Fruit fly (Drosophila melanogaster) whole organism, embryonic: ENCODE results near the gene Syx18.

Source experiments
- B-H2 ChIP-seq: fragments of 200-800 bp; sonication (Bioruptor generic); optimal IDR thresholded peaks from 2 replicates; lab custom pipeline; 2018; ENCODE audit warnings: missing biosample characterization, mild to moderate bottlenecking, missing genetic modification characterization
- BtbVII ChIP-seq: fragments of 200-800 bp; sonication (Bioruptor generic); optimal IDR thresholded peaks from 3 replicates; lab custom pipeline; 2017; ENCODE audit warnings: missing biosample characterization, mild to moderate bottlenecking, missing genetic modification characterization
- CG10431 ChIP-seq: fragments of 200-800 bp; sonication (Bioruptor generic); optimal IDR thresholded peaks from 3 replicates; lab custom pipeline; 2018; ENCODE audit warnings: missing biosample characterization, mild to moderate bottlenecking, missing genetic modification characterization
- CG11504 ChIP-seq: fragments of 200-800 bp; sonication (Bioruptor generic); optimal IDR thresholded peaks from 3 replicates; lab custom pipeline; 2019; ENCODE audit warnings: missing biosample characterization, mild to moderate bottlenecking, missing genetic modification characterization, moderate library complexity
- CG12236 ChIP-seq: fragments of 200-800 bp; sonication (Bioruptor generic); optimal IDR thresholded peaks from 2 replicates; lab custom pipeline; 2016; ENCODE audit warnings: missing biosample characterization, missing genetic modification characterization
- CG13624 ChIP-seq: fragments of 200-800 bp; sonication (Bioruptor generic); optimal IDR thresholded peaks from 2 replicates; lab custom pipeline; 2016; ENCODE audit warnings: missing biosample characterization, missing genetic modification characterization
- CG14667 ChIP-seq: fragments of 200-800 bp; sonication (Bioruptor generic); IDR thresholded peaks from 2 replicates; pipeline ENCODE4 v1.3.6; 2022; ENCODE audit warnings: missing biosample characterization, missing genetic modification characterization
- CG14710 ChIP-seq: fragments of 200-800 bp; sonication (Bioruptor generic); optimal IDR thresholded peaks from 3 replicates; lab custom pipeline; 2019; ENCODE audit warnings: missing biosample characterization, mild to moderate bottlenecking, missing genetic modification characterization, moderate library complexity
- CG1603 ChIP-seq: fragments of 200-800 bp; sonication (Bioruptor generic); optimal IDR thresholded peaks from 2 replicates; lab custom pipeline; 2019; ENCODE audit warnings: missing biosample characterization, mild to moderate bottlenecking, missing genetic modification characterization, moderate library complexity
- CG17359 ChIP-seq: fragments of 200-800 bp; sonication (Bioruptor generic); optimal IDR thresholded peaks from 3 replicates; lab custom pipeline; 2018; ENCODE audit warnings: missing biosample characterization, mild to moderate bottlenecking, missing genetic modification characterization, moderate library complexity
- CG18476 ChIP-seq: fragments of 200-800 bp; sonication (Bioruptor generic); optimal IDR thresholded peaks from 2 replicates; lab custom pipeline; 2016; ENCODE audit warnings: missing biosample characterization, mild to moderate bottlenecking, missing genetic modification characterization
- CG18599 ChIP-seq: fragments of 200-800 bp; sonication (Bioruptor generic); optimal IDR thresholded peaks from 3 replicates; lab custom pipeline; 2017; ENCODE audit warnings: missing biosample characterization, missing genetic modification characterization, mild to moderate bottlenecking, moderate library complexity, missing genetic modification reagents
- CG18764 ChIP-seq: fragments of 200-800 bp; sonication (Bioruptor generic); optimal IDR thresholded peaks from 3 replicates; lab custom pipeline; 2016; ENCODE audit warnings: missing biosample characterization, missing genetic modification characterization
- CG2712 ChIP-seq: fragments of 200-800 bp; optimal IDR thresholded peaks from 3 replicates; lab custom pipeline; 2019; ENCODE audit warnings: missing biosample characterization, mild to moderate bottlenecking, missing genetic modification characterization, moderate library complexity
- CG3163 ChIP-seq: fragments of 200-800 bp; sonication (Bioruptor generic); optimal IDR thresholded peaks from 3 replicates; lab custom pipeline; 2016; ENCODE audit warnings: missing biosample characterization, missing genetic modification characterization
- CG32532 ChIP-seq: fragments of 200-800 bp; sonication (Bioruptor generic); IDR thresholded peaks from 2 replicates; pipeline ENCODE4 v1.3.6; 2022; ENCODE audit warnings: missing biosample characterization, missing genetic modification characterization
- CG32772 ChIP-seq: fragments of 200-800 bp; sonication (Bioruptor generic); IDR thresholded peaks from 2 replicates; pipeline ENCODE4 v1.3.6; 2022; ENCODE audit warnings: missing biosample characterization, missing genetic modification characterization
- CG34376 ChIP-seq: fragments of 200-800 bp; sonication (Bioruptor generic); optimal IDR thresholded peaks from 2 replicates; lab custom pipeline; 2018; ENCODE audit warnings: missing biosample characterization, mild to moderate bottlenecking, missing genetic modification characterization
- CG6813 ChIP-seq: fragments of 200-800 bp; sonication (Bioruptor generic); optimal IDR thresholded peaks from 2 replicates; lab custom pipeline; 2017; ENCODE audit warnings: missing biosample characterization, missing genetic modification characterization, mild to moderate bottlenecking, moderate library complexity, missing genetic modification reagents
- CG7357 ChIP-seq: fragments of 200-800 bp; sonication (Bioruptor generic); IDR thresholded peaks from 3 replicates; pipeline ENCODE4 v1.3.6; 2022; ENCODE audit warnings: missing biosample characterization, missing genetic modification characterization
- CG9215 ChIP-seq: fragments of 200-800 bp; sonication (Bioruptor generic); IDR thresholded peaks from 2 replicates; pipeline ENCODE4 v1.3.6; 2022; ENCODE audit warnings: missing biosample characterization, missing genetic modification characterization
- CTCF ChIP-seq: fragments of 200-800 bp; sonication (Bioruptor generic); optimal IDR thresholded peaks from 2 replicates; lab custom pipeline; 2017; ENCODE audit warnings: missing biosample characterization, mild to moderate bottlenecking, missing genetic modification characterization, moderate library complexity
- CkIIα-i1 ChIP-seq: fragments of 200-800 bp; sonication (Bioruptor generic); IDR thresholded peaks from 2 replicates; pipeline ENCODE4 v1.3.6; 2022; ENCODE audit warnings: missing biosample characterization, missing genetic modification characterization
- D19B ChIP-seq: fragments of 200-800 bp; sonication (Bioruptor generic); optimal IDR thresholded peaks from 2 replicates; lab custom pipeline; 2017; ENCODE audit warnings: missing biosample characterization, mild to moderate bottlenecking, missing genetic modification characterization
- Deaf1 ChIP-seq: fragments of 200-800 bp; optimal IDR thresholded peaks from 3 replicates; lab custom pipeline; 2019; ENCODE audit warnings: missing biosample characterization, mild to moderate bottlenecking, missing genetic modification characterization, moderate library complexity
- Doc3 ChIP-seq: fragments of 200-800 bp; sonication (Bioruptor generic); IDR thresholded peaks from 3 replicates; pipeline ENCODE4 v1.3.6; 2022; ENCODE audit warnings: missing biosample characterization, missing genetic modification characterization; ENCODE audit not compliant: partially characterized antibody
- ERR ChIP-seq: fragments of 200-800 bp; sonication (Bioruptor generic); optimal IDR thresholded peaks from 2 replicates; lab custom pipeline; 2016; ENCODE audit warnings: missing biosample characterization, missing genetic modification characterization
- Ets65A ChIP-seq: fragments of 200-800 bp; sonication (Bioruptor generic); peaks from one replicate; lab custom pipeline; 2016; ENCODE audit warnings: missing biosample characterization, missing genetic modification characterization
- Mad ChIP-seq: fragments of 200-800 bp; sonication (Bioruptor generic); optimal IDR thresholded peaks from 2 replicates; lab custom pipeline; 2016; ENCODE audit warnings: missing biosample characterization, missing genetic modification characterization
- Nf-YA ChIP-seq: fragments of 200-800 bp; sonication (Bioruptor generic); IDR thresholded peaks from 2 replicates; pipeline ENCODE4 v1.3.6; 2022; ENCODE audit warnings: missing biosample characterization, missing genetic modification characterization
- Spps ChIP-seq: fragments of 200-800 bp; sonication (Bioruptor generic); optimal IDR thresholded peaks from 2 replicates; lab custom pipeline; 2018; ENCODE audit warnings: missing biosample characterization, mild to moderate bottlenecking, missing genetic modification characterization
- Xbp1 ChIP-seq: fragments of 200-800 bp; sonication (Bioruptor generic); optimal IDR thresholded peaks from 3 replicates; lab custom pipeline; 2016; ENCODE audit warnings: missing biosample characterization, mild to moderate bottlenecking, missing genetic modification characterization
- ac ChIP-seq: fragments of 200-800 bp; sonication (Bioruptor generic); optimal IDR thresholded peaks from 3 replicates; lab custom pipeline; 2017; ENCODE audit warnings: missing biosample characterization, mild to moderate bottlenecking, missing genetic modification characterization
- cad ChIP-seq: fragments of >200 bp; optimal IDR thresholded peaks from 2 replicates; lab custom pipeline; 2017; ENCODE audit warnings: missing biosample characterization, missing genetic modification characterization
- hbn ChIP-seq: fragments of 200-800 bp; sonication (Bioruptor generic); IDR thresholded peaks from 2 replicates; pipeline ENCODE4 v1.3.6; 2022; ENCODE audit warnings: missing biosample characterization, missing genetic modification characterization; ENCODE audit not compliant: partially characterized antibody
- jumu ChIP-seq: fragments of 200-800 bp; sonication (Bioruptor generic); optimal IDR thresholded peaks from 3 replicates; lab custom pipeline; 2016; ENCODE audit warnings: missing biosample characterization, missing genetic modification characterization
- ken ChIP-seq: fragments of 200-800 bp; sonication (Bioruptor generic); IDR thresholded peaks from 3 replicates; pipeline ENCODE4 v1.3.6; 2022; ENCODE audit warnings: missing biosample characterization, missing genetic modification characterization
- lov ChIP-seq, 2 experiments: fragments of 200-800 bp in 1 of 2; fragments of >200 bp in 1 of 2; sonication (Bioruptor generic) in 1 of 2; IDR thresholded peaks in 1 of 2; optimal IDR thresholded peaks in 1 of 2; 2 replicates in 1 of 2; 3 replicates in 1 of 2; pipeline versions ENCODE4 v1.3.6 to Lab custom; 2017 to 2022; ENCODE audit warnings: missing biosample characterization in 1 of 2, missing genetic modification characterization in 1 of 2
- maf-S ChIP-seq: fragments of 200-800 bp; sonication (Bioruptor generic); optimal IDR thresholded peaks from 2 replicates; lab custom pipeline; 2016; ENCODE audit warnings: missing biosample characterization, missing genetic modification characterization
- mam ChIP-seq: fragments of 200-800 bp; sonication (Bioruptor generic); optimal IDR thresholded peaks from 3 replicates; lab custom pipeline; 2016; ENCODE audit warnings: missing biosample characterization, missing genetic modification characterization
- phol ChIP-seq: fragments of 200-800 bp; sonication (Bioruptor generic); optimal IDR thresholded peaks from 3 replicates; lab custom pipeline; 2018; ENCODE audit warnings: missing biosample characterization, mild to moderate bottlenecking, missing genetic modification characterization, moderate library complexity
- prd ChIP-seq, 3 experiments: fragments of >200 bp in 2 of 3; fragments of 200-800 bp in 1 of 3; sonication (Bioruptor generic) in 1 of 3; optimal IDR thresholded peaks in 2 of 3; IDR thresholded peaks in 1 of 3; 2 replicates in 2 of 3; 3 replicates in 1 of 3; pipeline versions ENCODE4 v1.3.6 to Lab custom; 2017 to 2022; ENCODE audit warnings: missing biosample characterization in 1 of 3, missing genetic modification characterization in 1 of 3
- pros ChIP-seq: fragments of 200-800 bp; sonication (Bioruptor generic); optimal IDR thresholded peaks from 3 replicates; lab custom pipeline; 2019; ENCODE audit warnings: missing biosample characterization, mild to moderate bottlenecking, missing genetic modification characterization, moderate library complexity
- ranshi ChIP-seq: fragments of 200-800 bp; sonication (Bioruptor generic); IDR thresholded peaks from 2 replicates; pipeline ENCODE4 v1.3.6; 2022; ENCODE audit warnings: missing biosample characterization, missing genetic modification characterization
- tll ChIP-seq, 2 experiments: fragments of 200-800 bp in 1 of 2; fragments of >200 bp in 1 of 2; sonication (Bioruptor generic) in 1 of 2; optimal IDR thresholded peaks; 2 replicates each; lab custom pipeline; 2017 to 2019; ENCODE audit warnings: missing biosample characterization in 2 of 2, missing genetic modification characterization in 2 of 2, mild to moderate bottlenecking in 1 of 2, moderate library complexity in 1 of 2
- trem ChIP-seq: fragments of 200-800 bp; optimal IDR thresholded peaks from 3 replicates; lab custom pipeline; 2019; ENCODE audit warnings: missing biosample characterization, mild to moderate bottlenecking, missing genetic modification characterization, moderate library complexity
- vnd ChIP-seq: fragments of 200-800 bp; sonication (Bioruptor generic); IDR thresholded peaks from 3 replicates; pipeline ENCODE4 v1.3.6; 2022; ENCODE audit warnings: missing biosample characterization, missing genetic modification characterization; ENCODE audit not compliant: partially characterized antibody
- vvl ChIP-seq: fragments of 200-800 bp; sonication (Bioruptor generic); IDR thresholded peaks from 2 replicates; pipeline ENCODE4 v1.3.6; 2022; ENCODE audit warnings: missing biosample characterization, missing genetic modification characterization
- yki ChIP-seq: fragments of >200 bp; optimal IDR thresholded peaks from 3 replicates; lab custom pipeline; 2018
- zen ChIP-seq: fragments of 200-800 bp; sonication (Bioruptor generic); optimal IDR thresholded peaks from 3 replicates; lab custom pipeline; 2018; ENCODE audit warnings: missing biosample characterization, mild to moderate bottlenecking, missing genetic modification characterization, moderate library complexity
- zfh2 ChIP-seq: fragments of 200-800 bp; sonication (Bioruptor generic); optimal IDR thresholded peaks from 2 replicates; lab custom pipeline; 2016; ENCODE audit warnings: missing biosample characterization, missing genetic modification characterization

The Syx18 gene

dm6 chr3R:24586453-24586886, 38.9 kb downstream of the Syx18 start (continued):
- TF ChIP-seq CG34376 (peak; percentile 79), Ets65A (GFP tag; lab: Kevin White, UChicago) (peak; percentile 22), trem (tag; lab: Kevin White, UChicago) (peak; percentile 41), CG18599 (GFP tag; lab: Kevin White, UChicago) (peak; percentile 70), Doc3 (no peak), zen (tag; lab: Kevin White, UChicago) (peak; percentile 0), vnd (GFP tag; lab: Robert Waterston, UW) (no peak), CTCF (GFP tag; lab: Kevin White, UChicago) (peak; percentile 76), CG32772 (no peak), CG14667 (GFP tag; lab: Robert Waterston, UW) (no peak), CG9215 (GFP tag; lab: Robert Waterston, UW) (no peak), ac (GFP tag; lab: Kevin White, UChicago) (no peak), ken (no peak), maf-S (GFP tag; lab: Kevin White, UChicago) (no peak), prd (optimal IDR thresholded peaks at IDR 0.05; lab: Kevin White, UChicago) (no peak), prd (GFP tag; IDR thresholded peaks at IDR 0.05; lab: Robert Waterston, UW) (no peak), pros (GFP tag; lab: Kevin White, UChicago) (peak; percentile 94), CG18476 (GFP tag; lab: Kevin White, UChicago) (no peak), CG10431 (GFP tag; lab: Kevin White, UChicago) (no peak), mam (GFP tag; lab: Kevin White, UChicago) (peak; percentile 3), Nf-YA (GFP tag; lab: Robert Waterston, UW) (no peak), cad (GFP tag; lab: Kevin White, UChicago) (no peak), tll (GFP tag; optimal IDR thresholded peaks at IDR 0.05; lab: Kevin White, UChicago) (peak in 1 of 2 experiments; percentile 31), CG12236 (GFP tag; lab: Kevin White, UChicago) (no peak), CG32532 (no peak), CG18764 (GFP tag; lab: Kevin White, UChicago) (no peak), CG11504 (tag; lab: Kevin White, UChicago) (peak; percentile 30), ranshi (GFP tag; lab: Robert Waterston, UW) (no peak), CG17359 (tag; lab: Kevin White, UChicago) (no peak), yki (lab: Kevin White, UChicago) (no peak), ERR (GFP tag; lab: Kevin White, UChicago) (peak; percentile 24), Spps (tag; lab: Kevin White, UChicago) (no peak), CG2712 (tag; lab: Kevin White, UChicago) (peak; percentile 32), hbn (no peak), CG14710 (tag; lab: Kevin White, UChicago) (peak; percentile 31), lov (optimal IDR thresholded peaks at IDR 0.05; lab: Kevin White, UChicago) (no peak), lov (GFP tag; IDR thresholded peaks at IDR 0.05; lab: Robert Waterston, UW) (no peak), Mad (GFP tag; lab: Kevin White, UChicago) (no peak), zfh2 (GFP tag; lab: Kevin White, UChicago) (no peak), B-H2 (peak; percentile 10), D19B (GFP tag; lab: Kevin White, UChicago) (no peak), vvl (GFP tag; lab: Robert Waterston, UW) (no peak), CkIIα-i1 (GFP tag; lab: Robert Waterston, UW) (no peak), CG7357 (GFP tag; lab: Robert Waterston, UW) (no peak), CG3163 (peak; percentile 69), Xbp1 (GFP tag; lab: Kevin White, UChicago) (no peak), CG6813 (GFP tag; lab: Kevin White, UChicago) (peak; percentile 7), jumu (no peak), BtbVII (GFP tag; lab: Kevin White, UChicago) (peak; percentile 11), CG1603 (tag; lab: Kevin White, UChicago) (peak; percentile 43), CG13624 (GFP tag; lab: Kevin White, UChicago) (peak; percentile 90), Deaf1 (tag; lab: Kevin White, UChicago) (peak; percentile 44), phol (tag; lab: Kevin White, UChicago) (peak; percentile 43)
